Fruit fly (Drosophila melanogaster): ENCODE measurements around the gene CG2100.
A peak's percentile ranks its signal among the peaks of the same experiment; 100 is the strongest.

Gene CG2100

DNA sequence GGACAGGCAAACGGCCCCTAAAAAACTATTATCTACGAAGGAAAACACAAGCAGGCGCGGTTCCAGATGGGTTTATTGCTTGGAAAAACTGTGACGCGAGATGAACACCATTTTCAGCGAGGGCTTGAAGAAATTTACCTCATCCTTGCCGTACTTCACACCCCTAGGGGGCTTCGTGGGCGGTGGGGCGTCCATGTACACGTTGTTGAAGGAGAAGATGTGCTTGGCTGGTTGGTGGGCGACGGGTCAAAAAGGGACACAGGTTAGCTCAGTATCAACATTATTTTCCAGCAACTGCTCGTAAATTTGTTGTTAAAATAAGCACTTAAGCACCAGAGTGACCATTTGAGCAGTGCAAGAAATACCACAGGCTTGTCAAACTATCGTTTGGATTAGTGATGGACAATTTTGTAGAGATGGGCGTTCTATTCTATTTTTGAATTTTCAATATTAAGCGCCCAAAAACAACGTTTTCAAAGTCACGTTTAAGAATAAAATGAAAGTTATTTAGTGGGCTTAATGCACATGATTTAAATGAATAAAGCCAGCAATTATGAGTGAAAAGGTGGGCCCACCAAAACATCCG, 22.6 kb upstream of the CG2100 start, which contains the start of gene Sec8 (continued):
- no peak for TF ChIP-seq ATbp (GFP tag; optimal IDR thresholded peaks at IDR 0.05)
- no peak for TF ChIP-seq CG11093 (GFP tag; IDR thresholded peaks at IDR 0.05)
- TF ChIP-seq CG8388 (GFP tag; optimal IDR thresholded peaks at IDR 0.05): no peak
- TF ChIP-seq CG8944 (GFP tag; optimal IDR thresholded peaks at IDR 0.05): peak; percentile 2
- no peak for TF ChIP-seq grau (tag; optimal IDR thresholded peaks at IDR 0.05)
- TF ChIP-seq Dll (GFP tag; IDR thresholded peaks at IDR 0.05; ENCODE audit: partially characterized antibody): peak; percentile 83
- peak; percentile 59 for TF ChIP-seq HmgZ (tag; optimal IDR thresholded peaks at IDR 0.05)
- peak; percentile 93 for TF ChIP-seq amos (GFP tag; IDR thresholded peaks at IDR 0.05; ENCODE audit: partially characterized antibody)
- no peak for TF ChIP-seq CG5953 (GFP tag; IDR thresholded peaks at IDR 0.05)
- TF ChIP-seq stc (GFP tag; IDR thresholded peaks at IDR 0.05): no peak
- TF ChIP-seq sens (GFP tag): peak; percentile 75
- TF ChIP-seq schlank (tag; optimal IDR thresholded peaks at IDR 0.05): no peak
- TF ChIP-seq CG33213 (GFP tag; optimal IDR thresholded peaks at IDR 0.05): peak; percentile 85
- TF ChIP-seq sima (GFP tag; optimal IDR thresholded peaks at IDR 0.05): no peak
- TF ChIP-seq Camta (GFP tag; optimal IDR thresholded peaks at IDR 0.05): no peak
- peak; percentile 44 for TF ChIP-seq HmgD (GFP tag; optimal IDR thresholded peaks at IDR 0.05)
- TF ChIP-seq pan (optimal IDR thresholded peaks at IDR 0.05): no peak
- TF ChIP-seq pan (GFP tag; optimal IDR thresholded peaks at IDR 0.05 in 1 of 2, IDR thresholded peaks at IDR 0.05 in 1 of 2): peak in 1 of 2 experiments; percentile 20
- TF ChIP-seq CG13296 (GFP tag; optimal IDR thresholded peaks at IDR 0.05): no peak
- peak; percentile 1 for TF ChIP-seq kay (GFP tag; optimal IDR thresholded peaks at IDR 0.05)
- TF ChIP-seq psq (GFP tag; optimal IDR thresholded peaks at IDR 0.05): no peak
- TF ChIP-seq dimm (GFP tag; IDR thresholded peaks at IDR 0.05): no peak
- peak; percentile 92 for TF ChIP-seq CG4617 (GFP tag; optimal IDR thresholded peaks at IDR 0.05; ENCODE audit: borderline replicate concordance)
- TF ChIP-seq wek (GFP tag; optimal IDR thresholded peaks at IDR 0.05): no peak
- no peak for TF ChIP-seq CG15073 (GFP tag; optimal IDR thresholded peaks at IDR 0.05)
- TF ChIP-seq Hmr (GFP tag; optimal IDR thresholded peaks at IDR 0.05): no peak
- TF ChIP-seq Dek (tag; optimal IDR thresholded peaks at IDR 0.05): peak; percentile 19
- no peak for TF ChIP-seq CG31224 (GFP tag; IDR thresholded peaks at IDR 0.05)
- peak; percentile 27 for TF ChIP-seq CG12744 (GFP tag; optimal IDR thresholded peaks at IDR 0.05)
- TF ChIP-seq hth (optimal IDR thresholded peaks at IDR 0.05): no peak
- no peak for TF ChIP-seq CG2889 (GFP tag; IDR thresholded peaks at IDR 0.05)
- TF ChIP-seq CG10274 (GFP tag; optimal IDR thresholded peaks at IDR 0.05): no peak
- peak; percentile 88 for TF ChIP-seq bbx (GFP tag; IDR thresholded peaks at IDR 0.05; ENCODE audit: partially characterized antibody)
- no peak for TF ChIP-seq GATAe (GFP tag; conservative IDR thresholded peaks at IDR 0.05)
- peak; percentile 37 for TF ChIP-seq CG4282 (GFP tag; optimal IDR thresholded peaks at IDR 0.05)
- TF ChIP-seq CG6254 (GFP tag; optimal IDR thresholded peaks at IDR 0.05): peak; percentile 26
- no peak for TF ChIP-seq bcd (GFP tag; optimal IDR thresholded peaks at IDR 0.05)
- TF ChIP-seq Sox100B (GFP tag; optimal IDR thresholded peaks at IDR 0.05): no peak
- TF ChIP-seq CHES-1-like (GFP tag; optimal IDR thresholded peaks at IDR 0.05): peak; percentile 78
- peak; percentile 19 for TF ChIP-seq CG10979 (tag; optimal IDR thresholded peaks at IDR 0.05)
- no peak for TF ChIP-seq prd (optimal IDR thresholded peaks at IDR 0.05)
- peak; percentile 54; the same call in 2 of the 3 replicates for TF ChIP-seq prd (GFP tag; IDR thresholded peaks at IDR 0.05)
- no peak for TF ChIP-seq CG18619 (GFP tag; optimal IDR thresholded peaks at IDR 0.05)
- TF ChIP-seq maf-S (GFP tag; optimal IDR thresholded peaks at IDR 0.05): peak; percentile 31
- TF ChIP-seq CG17186 (GFP tag; optimal IDR thresholded peaks at IDR 0.05): peak; percentile 33
- no peak for TF ChIP-seq CG17568 (GFP tag; optimal IDR thresholded peaks at IDR 0.05)
- TF ChIP-seq CG14965 (GFP tag; optimal IDR thresholded peaks at IDR 0.05; ENCODE audit: borderline replicate concordance): no peak
- TF ChIP-seq CG12769 (tag; optimal IDR thresholded peaks at IDR 0.05): no peak
- TF ChIP-seq gro (GFP tag; optimal IDR thresholded peaks at IDR 0.05): no peak
- peak; percentile 80 for TF ChIP-seq sna (GFP tag; IDR thresholded peaks at IDR 0.05; ENCODE audit: partially characterized antibody)
- TF ChIP-seq Meics (GFP tag; optimal IDR thresholded peaks at IDR 0.05): no peak

Data from whole organism, embryonic.